Worm (Caenorhabditis elegans) whole organism, L3 larva: ENCODE data around the gene ttr-11.

ENCODE experiments used
- R02D3.7 ChIP-seq: fragments of 150-350 bp; optimal IDR thresholded peaks from 2 replicates; lab custom pipeline; 2014; ENCODE audit warnings: missing biosample characterization, missing genetic modification characterization
- ZK546.5 ChIP-seq: sonication (generic microtip); optimal IDR thresholded peaks from 2 replicates; lab custom pipeline; 2017; ENCODE audit warnings: missing biosample characterization, missing genetic modification characterization
- aly-2 ChIP-seq: fragments of 150-350 bp; optimal IDR thresholded peaks from 2 replicates; lab custom pipeline; 2014; ENCODE audit warnings: missing biosample characterization, missing genetic modification characterization
- ama-1 ChIP-seq: fragments of 150-350 bp; optimal IDR thresholded peaks from 2 replicates; lab custom pipeline; 2018
- ceh-16 ChIP-seq: sonication (generic microtip); optimal IDR thresholded peaks from 2 replicates; lab custom pipeline; 2017; ENCODE audit warnings: missing biosample characterization, missing genetic modification characterization
- ceh-28 ChIP-seq: fragments of 150-350 bp; optimal IDR thresholded peaks from 2 replicates; lab custom pipeline; 2014; ENCODE audit warnings: missing biosample characterization, missing genetic modification reagents, missing genetic modification characterization
- ceh-82 ChIP-seq: fragments of 150-350 bp; optimal IDR thresholded peaks from 2 replicates; lab custom pipeline; 2014; ENCODE audit warnings: missing biosample characterization, missing genetic modification characterization
- ceh-9 ChIP-seq: sonication (generic microtip); optimal IDR thresholded peaks from 2 replicates; lab custom pipeline; 2018; ENCODE audit warnings: missing biosample characterization, missing genetic modification characterization
- daf-12 ChIP-seq: fragments of 150-350 bp; optimal IDR thresholded peaks from 2 replicates; lab custom pipeline; 2014; ENCODE audit warnings: missing biosample characterization, missing genetic modification reagents, missing genetic modification characterization
- egl-27 ChIP-seq: sonication (generic microtip); optimal IDR thresholded peaks from 4 replicates; lab custom pipeline; 2017; ENCODE audit warnings: missing biosample characterization, missing genetic modification reagents, missing genetic modification characterization
- egl-5 ChIP-seq: fragments of 150-350 bp; optimal IDR thresholded peaks from 2 replicates; lab custom pipeline; 2017; ENCODE audit warnings: missing biosample characterization, missing genetic modification reagents, missing genetic modification characterization, inconsistent platforms
- elt-1 ChIP-seq: fragments of 150-350 bp; optimal IDR thresholded peaks from 2 replicates; lab custom pipeline; 2014; ENCODE audit warnings: missing biosample characterization, missing genetic modification characterization
- elt-2 ChIP-seq: sonication (generic microtip); optimal IDR thresholded peaks from 2 replicates; lab custom pipeline; 2016; ENCODE audit warnings: missing genetic modification reagents, mild to moderate bottlenecking, missing genetic modification characterization, missing compliant biosample characterization
- elt-3 ChIP-seq, 3 experiments: fragments of 150-350 bp in 1 of 3; sonication (generic microtip) in 2 of 3; optimal IDR thresholded peaks; 2 replicates in 2 of 3; 4 replicates in 1 of 3; lab custom pipeline; 2014 to 2017; ENCODE audit warnings: missing biosample characterization in 3 of 3, missing genetic modification characterization in 3 of 3
- eor-1 ChIP-seq, 2 experiments: fragments of 150-350 bp; optimal IDR thresholded peaks; 2 replicates each; lab custom pipeline; 2014 to 2018; ENCODE audit warnings: missing biosample characterization in 2 of 2, missing genetic modification characterization in 2 of 2
- fkh-10 ChIP-seq: sonication (generic microtip); optimal IDR thresholded peaks from 2 replicates; lab custom pipeline; 2017; ENCODE audit warnings: missing biosample characterization, missing genetic modification reagents, missing genetic modification characterization
- fkh-2 ChIP-seq: fragments of 150-350 bp; optimal IDR thresholded peaks from 2 replicates; lab custom pipeline; 2014; ENCODE audit warnings: missing biosample characterization, missing genetic modification reagents, missing genetic modification characterization
- fos-1 ChIP-seq: fragments of 150-350 bp; optimal IDR thresholded peaks from 2 replicates; lab custom pipeline; 2014; ENCODE audit warnings: missing biosample characterization, missing genetic modification characterization
- hmg-11 ChIP-seq: sonication (generic microtip); optimal IDR thresholded peaks from 2 replicates; lab custom pipeline; 2016; ENCODE audit warnings: missing genetic modification characterization, missing compliant biosample characterization
- jun-1 ChIP-seq: fragments of 150-350 bp; optimal IDR thresholded peaks from 2 replicates; lab custom pipeline; 2014; ENCODE audit warnings: missing biosample characterization, missing genetic modification reagents, missing genetic modification characterization
- lin-15B ChIP-seq: fragments of 150-350 bp; optimal IDR thresholded peaks from 2 replicates; lab custom pipeline; 2014; ENCODE audit warnings: missing biosample characterization, missing genetic modification characterization
- lin-39 ChIP-seq: fragments of 150-350 bp; optimal IDR thresholded peaks from 2 replicates; lab custom pipeline; 2018; ENCODE audit warnings: missing biosample characterization, missing genetic modification reagents, missing genetic modification characterization
- lsy-12 ChIP-seq: sonication (generic microtip); optimal IDR thresholded peaks from 2 replicates; lab custom pipeline; 2016; ENCODE audit warnings: mild to moderate bottlenecking, missing genetic modification characterization, missing compliant biosample characterization
- mdl-1 ChIP-seq: fragments of 150-350 bp; optimal IDR thresholded peaks from 2 replicates; lab custom pipeline; 2014; ENCODE audit warnings: missing biosample characterization, missing genetic modification characterization
- mml-1 ChIP-seq: fragments of 150-350 bp; sonication (generic microtip); optimal IDR thresholded peaks from 3 replicates; lab custom pipeline; 2014; ENCODE audit warnings: missing biosample characterization, missing genetic modification characterization
- nfya-1 ChIP-seq: sonication (generic microtip); optimal IDR thresholded peaks from 2 replicates; lab custom pipeline; 2017; ENCODE audit warnings: missing genetic modification characterization, mild to moderate bottlenecking, missing compliant biosample characterization, antibody characterized with exemption, moderate library complexity; ENCODE audit not compliant: insufficient read depth
- nhr-11 ChIP-seq: fragments of 150-350 bp; optimal IDR thresholded peaks from 2 replicates; lab custom pipeline; 2014; ENCODE audit warnings: missing biosample characterization, missing genetic modification characterization
- nhr-12 ChIP-seq: fragments of 150-350 bp; optimal IDR thresholded peaks from 2 replicates; lab custom pipeline; 2014; ENCODE audit warnings: missing biosample characterization, missing genetic modification characterization
- nhr-23 ChIP-seq: fragments of 150-350 bp; optimal IDR thresholded peaks from 2 replicates; lab custom pipeline; 2014; ENCODE audit warnings: missing biosample characterization, missing genetic modification reagents, missing genetic modification characterization
- nhr-237 ChIP-seq: fragments of 150-350 bp; optimal IDR thresholded peaks from 2 replicates; lab custom pipeline; 2014; ENCODE audit warnings: missing biosample characterization, missing genetic modification characterization
- nhr-25 ChIP-seq: sonication (generic microtip); optimal IDR thresholded peaks from 2 replicates; lab custom pipeline; 2017; ENCODE audit warnings: missing biosample characterization, missing genetic modification characterization
- nhr-28 ChIP-seq: fragments of 150-350 bp; optimal IDR thresholded peaks from 2 replicates; lab custom pipeline; 2014; ENCODE audit warnings: missing biosample characterization, missing genetic modification characterization
- nhr-43 ChIP-seq: sonication (generic microtip); optimal IDR thresholded peaks from 2 replicates; lab custom pipeline; 2016; ENCODE audit warnings: mild to moderate bottlenecking, missing genetic modification characterization, missing compliant biosample characterization; ENCODE audit not compliant: poor library complexity, severe bottlenecking
- nhr-67 ChIP-seq: fragments of 150-350 bp; optimal IDR thresholded peaks from 2 replicates; lab custom pipeline; 2014; ENCODE audit warnings: missing biosample characterization, missing genetic modification characterization
- nhr-76 ChIP-seq: fragments of 150-350 bp; sonication (generic microtip); optimal IDR thresholded peaks from 5 replicates; lab custom pipeline; 2014; ENCODE audit warnings: missing biosample characterization, missing genetic modification characterization
- nhr-77 ChIP-seq: fragments of 150-350 bp; optimal IDR thresholded peaks from 2 replicates; lab custom pipeline; 2014; ENCODE audit warnings: missing biosample characterization, missing genetic modification characterization
- pha-4 ChIP-seq: fragments of 150-350 bp; optimal IDR thresholded peaks from 2 replicates; lab custom pipeline; 2014; ENCODE audit warnings: missing biosample characterization, missing genetic modification reagents, missing genetic modification characterization
- pqm-1 ChIP-seq: fragments of 150-350 bp; optimal IDR thresholded peaks from 2 replicates; lab custom pipeline; 2017; ENCODE audit warnings: missing biosample characterization, missing genetic modification characterization, inconsistent platforms
- sea-2 ChIP-seq: fragments of 150-350 bp; sonication (generic microtip); optimal IDR thresholded peaks from 4 replicates; lab custom pipeline; 2014; ENCODE audit warnings: missing biosample characterization, missing genetic modification reagents, missing genetic modification characterization
- skn-1 ChIP-seq: fragments of 150-350 bp; optimal IDR thresholded peaks from 2 replicates; lab custom pipeline; 2014; ENCODE audit warnings: missing biosample characterization, missing genetic modification characterization
- snpc-4 ChIP-seq: fragments of 150-350 bp; optimal IDR thresholded peaks from 2 replicates; lab custom pipeline; 2014; ENCODE audit warnings: missing biosample characterization, missing genetic modification characterization
- tbx-2 ChIP-seq: sonication (generic microtip); optimal IDR thresholded peaks from 2 replicates; lab custom pipeline; 2016; ENCODE audit warnings: mild to moderate bottlenecking, missing genetic modification characterization, missing compliant biosample characterization
- unc-39 ChIP-seq: sonication (generic microtip); optimal IDR thresholded peaks from 4 replicates; lab custom pipeline; 2017; ENCODE audit warnings: missing biosample characterization, missing genetic modification characterization
- unc-62 ChIP-seq: fragments of 150-350 bp; sonication (generic microtip); optimal IDR thresholded peaks from 4 replicates; lab custom pipeline; 2014; ENCODE audit warnings: missing biosample characterization, missing genetic modification reagents, missing genetic modification characterization
- zag-1 ChIP-seq: fragments of 150-350 bp; optimal IDR thresholded peaks from 2 replicates; lab custom pipeline; 2014; ENCODE audit warnings: missing biosample characterization, missing genetic modification characterization
- ztf-11 ChIP-seq: fragments of 150-350 bp; optimal IDR thresholded peaks from 2 replicates; lab custom pipeline; 2014; ENCODE audit warnings: missing biosample characterization, missing genetic modification characterization
- ztf-4 ChIP-seq: fragments of 150-350 bp; optimal IDR thresholded peaks from 2 replicates; lab custom pipeline; 2014; ENCODE audit warnings: missing biosample characterization, missing genetic modification characterization

The ttr-11 gene

ce11 chrV:20580511-20581040 lies 22.5 kb upstream of the ttr-11 start, which contains the start of gene F26F2.7:
Gene F26F2.7, plus strand, starts transcription at chrV:20580990.
- TF ChIP-seq pha-4 (tag; lab: Kevin White, UChicago) (peak; percentile 83), R02D3.7 (tag; lab: Kevin White, UChicago) (peak; percentile 50), egl-5 (tag; lab: Kevin White, UChicago) (peak; percentile 71), nhr-23 (peak; percentile 50), nhr-28 (no peak), nhr-25 (tag; lab: Kevin White, UChicago) (no peak), mml-1 (tag; lab: Kevin White, UChicago) (no peak), mdl-1 (tag; lab: Kevin White, UChicago) (peak; percentile 17), elt-2 (tag; lab: Kevin White, UChicago) (peak; percentile 80), ama-1 (lab: Kevin White, UChicago) (no peak), ZK546.5 (no peak), tbx-2 (tag; lab: Kevin White, UChicago) (peak; percentile 65), ceh-28 (tag; lab: Kevin White, UChicago) (peak; percentile 60), pqm-1 (tag; lab: Kevin White, UChicago) (peak; percentile 10), unc-39 (tag; lab: Kevin White, UChicago) (no peak), nhr-76 (no peak), egl-27 (tag; lab: Kevin White, UChicago) (peak; percentile 35), elt-1 (no peak), daf-12 (no peak), ceh-82 (tag; lab: Kevin White, UChicago) (no peak), ceh-16 (tag; lab: Kevin White, UChicago) (no peak), zag-1 (tag; lab: Kevin White, UChicago) (no peak), lin-15B (tag; lab: Kevin White, UChicago) (peak; percentile 56), ceh-9 (tag; lab: Kevin White, UChicago) (no peak), fkh-2 (no peak), elt-3 (tag; optimal IDR thresholded peaks at IDR 0.05; lab: Kevin White, UChicago) (no peak), jun-1 (tag; lab: Kevin White, UChicago) (peak; percentile 72), nhr-67 (tag; lab: Kevin White, UChicago) (no peak), nfya-1 (tag; lab: Kevin White, UChicago) (peak; percentile 82), snpc-4 (tag; lab: Kevin White, UChicago) (peak; percentile 90), aly-2 (no peak), ztf-4 (tag; lab: Kevin White, UChicago) (no peak), lin-39 (tag; lab: Kevin White, UChicago) (peak; percentile 27), fos-1 (no peak), nhr-43 (peak; percentile 54), skn-1 (tag; lab: Kevin White, UChicago) (no peak), nhr-12 (tag; lab: Kevin White, UChicago) (no peak), eor-1 (tag; optimal IDR thresholded peaks at IDR 0.05; lab: Kevin White, UChicago) (no peak), sea-2 (GFP tag; lab: Kevin White, UChicago) (no peak), ztf-11 (tag; lab: Kevin White, UChicago) (no peak), fkh-10 (peak; percentile 34), hmg-11 (tag; lab: Kevin White, UChicago) (peak; percentile 83), nhr-11 (no peak), nhr-237 (tag; lab: Kevin White, UChicago) (no peak), lsy-12 (tag; lab: Kevin White, UChicago) (peak; percentile 51), unc-62 (GFP tag; lab: Kevin White, UChicago) (no peak), nhr-77 (tag; lab: Kevin White, UChicago) (no peak)
- TF ChIP-seq, all 47 proteins: peak for 19
